Fruit fly (Drosophila melanogaster): ENCODE data around the gene CG3402.
A peak's percentile ranks its signal among the peaks of the same experiment; 100 is the strongest.

Gene CG3402

DNA sequence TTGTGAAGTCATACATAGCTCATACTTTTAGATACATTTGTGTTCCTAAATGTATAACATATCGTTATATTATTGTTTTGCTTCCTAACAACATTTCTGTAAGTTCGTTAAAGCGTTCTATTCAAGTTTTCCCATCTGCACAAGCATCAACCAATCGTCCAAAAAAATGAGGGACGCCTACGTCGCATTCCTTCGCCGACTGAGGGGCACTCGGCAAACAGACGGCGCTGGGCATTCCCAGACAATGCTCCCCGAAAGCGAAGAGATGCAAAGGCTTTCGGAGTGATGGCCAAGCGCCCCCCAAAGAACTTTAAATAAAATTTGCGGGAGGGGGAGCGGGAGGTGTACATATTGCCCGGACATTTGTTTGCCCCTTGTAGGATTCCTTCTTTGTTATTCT, 41.9 kb downstream of the CG3402 start:
- TF ChIP-seq otp (GFP tag; IDR thresholded peaks at IDR 0.05) (no peak), Abd-B (GFP tag; optimal IDR thresholded peaks at IDR 0.05) (no peak), hbn (GFP tag; IDR thresholded peaks at IDR 0.05; ENCODE audit: partially characterized antibody) (no peak), CG17612 (GFP tag; IDR thresholded peaks at IDR 0.05) (0 out of 2 replicates have a peak, but pooled peaks have one; percentile 16), sr (GFP tag; IDR thresholded peaks at IDR 0.05) (peak; percentile 91), CG17328 (GFP tag; IDR thresholded peaks at IDR 0.05) (0 out of 2 replicates have a peak, but pooled peaks have one; percentile 4), CG1024 (GFP tag; IDR thresholded peaks at IDR 0.05) (0 out of 2 replicates have a peak, but pooled peaks have one; percentile 6), nau (GFP tag; optimal IDR thresholded peaks at IDR 0.05) (no peak), sens (GFP tag) (peak; percentile 45), NFAT (GFP tag; IDR thresholded peaks at IDR 0.05) (0 out of 2 replicates have a peak, but pooled peaks have one; percentile 8), CTCF (GFP tag; optimal IDR thresholded peaks at IDR 0.05) (no peak), crol (GFP tag; IDR thresholded peaks at IDR 0.05) (peak; percentile 75), Optix (GFP tag; IDR thresholded peaks at IDR 0.05) (no peak), unc-4 (GFP tag; IDR thresholded peaks at IDR 0.05; ENCODE audit: partially characterized antibody) (no peak), HLH3B (GFP tag; IDR thresholded peaks at IDR 0.05) (no peak), sd (tag; optimal IDR thresholded peaks at IDR 0.05) (peak; percentile 80), pan (optimal IDR thresholded peaks at IDR 0.05) (no peak), pan (GFP tag; optimal IDR thresholded peaks at IDR 0.05 in 1 of 2, IDR thresholded peaks at IDR 0.05 in 1 of 2) (no peak), CG30020 (tag; optimal IDR thresholded peaks at IDR 0.05) (no peak), zen2 (GFP tag; IDR thresholded peaks at IDR 0.05; ENCODE audit: partially characterized antibody) (no peak), CG10654 (GFP tag; optimal IDR thresholded peaks at IDR 0.05) (no peak), CG11456 (GFP tag; IDR thresholded peaks at IDR 0.05) (0 out of 3 replicates have a peak, but pooled peaks have one; percentile 15), ara (GFP tag; IDR thresholded peaks at IDR 0.05) (no peak), CG12769 (tag; optimal IDR thresholded peaks at IDR 0.05) (peak; percentile 49)

DNA sequence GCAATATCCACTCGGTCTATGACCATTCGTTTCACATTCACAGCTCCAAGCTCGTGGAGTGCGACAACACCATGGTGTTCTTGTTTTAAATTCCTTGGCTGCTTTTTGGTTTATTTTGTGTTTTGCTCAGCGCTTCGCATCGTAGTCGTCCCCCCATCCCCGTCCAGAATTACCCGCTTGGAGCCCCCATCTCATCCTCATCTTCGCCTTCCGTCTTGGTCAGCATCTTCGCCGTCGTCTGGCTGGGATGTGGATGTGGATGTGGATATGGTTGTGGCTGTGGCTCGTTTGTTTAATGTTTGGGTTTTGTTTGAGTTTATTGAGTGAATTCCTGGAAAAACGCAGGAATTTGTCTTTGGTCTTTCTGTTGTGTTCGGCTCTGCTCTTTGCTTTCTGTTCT, 43.5 kb downstream of the CG3402 start:
- TF ChIP-seq sd (tag; optimal IDR thresholded peaks at IDR 0.05) (peak; percentile 30), crol (GFP tag; IDR thresholded peaks at IDR 0.05) (0 out of 2 replicates have a peak, but pooled peaks have one; percentile 30), Med (GFP tag) (peak; percentile 23), bsh (GFP tag; optimal IDR thresholded peaks at IDR 0.05) (peak in 1 of 2 experiments; percentile 30), Stat92E (GFP tag; optimal IDR thresholded peaks at IDR 0.05) (peak in 1 of 3 experiments; percentile 76), sima (GFP tag; optimal IDR thresholded peaks at IDR 0.05) (no peak)

dm6 chr3L:608362-608761, 44.3 kb downstream of the CG3402 start:
- TF ChIP-seq Med (GFP tag) (peak; percentile 12), bsh (GFP tag; optimal IDR thresholded peaks at IDR 0.05) (peak in 1 of 2 experiments; percentile 73), Jarid2 (GFP tag; optimal IDR thresholded peaks at IDR 0.05) (no peak), CG18764 (GFP tag; optimal IDR thresholded peaks at IDR 0.05) (no peak), lbe (GFP tag; optimal IDR thresholded peaks at IDR 0.05) (peak; percentile 24), mirr (GFP tag; optimal IDR thresholded peaks at IDR 0.05) (no peak), Drgx (GFP tag; IDR thresholded peaks at IDR 0.05) (peak; percentile 67; the same call in 1 of the 2 replicates), CG7357 (GFP tag; IDR thresholded peaks at IDR 0.05) (no peak), tll (GFP tag; optimal IDR thresholded peaks at IDR 0.05) (no peak), CG13775 (GFP tag; optimal IDR thresholded peaks at IDR 0.05) (no peak), CG11456 (GFP tag; IDR thresholded peaks at IDR 0.05) (no peak), corto (GFP tag; optimal IDR thresholded peaks at IDR 0.05) (peak; percentile 57)

All from whole organism, embryonic.